Worm (Caenorhabditis elegans) whole organism, late embryonic: ENCODE measurements around the gene nhr-17.

ENCODE experiments used
- C08G9.2 ChIP-seq: sonication (generic microtip); optimal IDR thresholded peaks from 2 replicates; lab custom pipeline; 2016; ENCODE audit warnings: mild to moderate bottlenecking, missing genetic modification characterization, moderate library complexity, missing compliant biosample characterization
- C38D4.7 ChIP-seq: fragments of 200-800 bp; sonication (Bioruptor generic); optimal IDR thresholded peaks from 2 replicates; lab custom pipeline; 2018; ENCODE audit warnings: mild to moderate bottlenecking, missing genetic modification characterization, moderate library complexity, missing compliant biosample characterization
- F13H6.1 ChIP-seq: sonication (generic microtip); optimal IDR thresholded peaks from 2 replicates; lab custom pipeline; 2016; ENCODE audit warnings: missing genetic modification characterization, missing compliant biosample characterization
- K02D7.2 ChIP-seq: sonication (generic microtip); optimal IDR thresholded peaks from 2 replicates; lab custom pipeline; 2017; ENCODE audit warnings: mild to moderate bottlenecking, missing genetic modification characterization, missing compliant biosample characterization
- Y22D7AL.16 ChIP-seq: sonication (generic microtip); optimal IDR thresholded peaks from 2 replicates; lab custom pipeline; 2016; ENCODE audit warnings: missing genetic modification characterization, missing compliant biosample characterization
- ama-1 ChIP-seq: fragments of 150-350 bp; optimal IDR thresholded peaks from 2 replicates; lab custom pipeline; 2014
- ceh-14 ChIP-seq: sonication (generic microtip); optimal IDR thresholded peaks from 2 replicates; lab custom pipeline; 2016; ENCODE audit warnings: missing genotype, missing genetic modification characterization, missing compliant biosample characterization
- ceh-19 ChIP-seq: fragments of 200-800 bp; sonication (Bioruptor generic); optimal IDR thresholded peaks from 2 replicates; lab custom pipeline; 2018; ENCODE audit warnings: mild to moderate bottlenecking, missing genetic modification characterization, missing compliant biosample characterization
- ceh-2 ChIP-seq: sonication (generic microtip); optimal IDR thresholded peaks from 2 replicates; lab custom pipeline; 2016; ENCODE audit warnings: missing genotype, missing genetic modification characterization, missing compliant biosample characterization
- ceh-24 ChIP-seq: sonication (generic microtip); optimal IDR thresholded peaks from 2 replicates; lab custom pipeline; 2016; ENCODE audit warnings: mild to moderate bottlenecking, missing genetic modification characterization, missing compliant biosample characterization
- ceh-34 ChIP-seq: sonication (generic microtip); optimal IDR thresholded peaks from 2 replicates; lab custom pipeline; 2016; ENCODE audit warnings: mild to moderate bottlenecking, missing genetic modification characterization, missing compliant biosample characterization
- ceh-45 ChIP-seq: fragments of 200-800 bp; sonication (Bioruptor generic); IDR thresholded peaks from 2 replicates; pipeline ENCODE4 v1.3.6; 2022; ENCODE audit warnings: missing genetic modification reagents, missing genetic modification characterization, missing compliant biosample characterization
- ceh-6 ChIP-seq: fragments of 200-800 bp; sonication (Bioruptor generic); optimal IDR thresholded peaks from 2 replicates; lab custom pipeline; 2018; ENCODE audit warnings: mild to moderate bottlenecking, missing genetic modification characterization, missing compliant biosample characterization
- ceh-9 ChIP-seq: sonication (generic microtip); optimal IDR thresholded peaks from 2 replicates; lab custom pipeline; 2016; ENCODE audit warnings: mild to moderate bottlenecking, missing genetic modification characterization, inconsistent platforms, missing compliant biosample characterization
- dmd-4 ChIP-seq: sonication (generic microtip); optimal IDR thresholded peaks from 2 replicates; lab custom pipeline; 2016; ENCODE audit warnings: borderline replicate concordance, missing genetic modification characterization, missing compliant biosample characterization
- elt-2 ChIP-seq: sonication (generic microtip); optimal IDR thresholded peaks from 2 replicates; lab custom pipeline; 2016; ENCODE audit warnings: missing genetic modification reagents, missing genetic modification characterization, missing compliant biosample characterization
- elt-4 ChIP-seq: sonication (generic microtip); optimal IDR thresholded peaks from 2 replicates; lab custom pipeline; 2016; ENCODE audit warnings: missing genetic modification characterization, missing compliant biosample characterization
- ets-4 ChIP-seq: sonication (generic microtip); optimal IDR thresholded peaks from 2 replicates; lab custom pipeline; 2016; ENCODE audit warnings: missing genetic modification characterization, missing compliant biosample characterization
- gmeb-2 ChIP-seq: sonication (generic microtip); optimal IDR thresholded peaks from 2 replicates; lab custom pipeline; 2016; ENCODE audit warnings: missing genetic modification characterization, inconsistent platforms, missing compliant biosample characterization
- hlh-30 ChIP-seq: sonication (generic microtip); optimal IDR thresholded peaks from 2 replicates; lab custom pipeline; 2017; ENCODE audit warnings: antibody characterized with exemption, missing genetic modification characterization, missing compliant biosample characterization; ENCODE audit not compliant: insufficient read depth
- hlh-6 ChIP-seq: sonication (generic microtip); optimal IDR thresholded peaks from 2 replicates; lab custom pipeline; 2016; ENCODE audit warnings: missing genotype, missing genetic modification characterization, missing compliant biosample characterization
- hlh-8 ChIP-seq: sonication (generic microtip); optimal IDR thresholded peaks from 2 replicates; lab custom pipeline; 2016; ENCODE audit warnings: missing genotype, missing genetic modification characterization, missing compliant biosample characterization
- lim-6 ChIP-seq: sonication (generic microtip); optimal IDR thresholded peaks from 2 replicates; lab custom pipeline; 2016; ENCODE audit warnings: missing genetic modification characterization, missing compliant biosample characterization
- nfya-1 ChIP-seq: sonication (generic microtip); optimal IDR thresholded peaks from 2 replicates; lab custom pipeline; 2017; ENCODE audit warnings: missing genetic modification characterization, mild to moderate bottlenecking, missing compliant biosample characterization, antibody characterized with exemption, moderate library complexity
- nhr-11 ChIP-seq: fragments of 150-350 bp; optimal IDR thresholded peaks from 2 replicates; lab custom pipeline; 2014; ENCODE audit warnings: missing biosample characterization, missing genetic modification characterization
- nhr-232 ChIP-seq: sonication (generic microtip); optimal IDR thresholded peaks from 2 replicates; lab custom pipeline; 2016; ENCODE audit warnings: missing genetic modification characterization, missing compliant biosample characterization
- odd-2 ChIP-seq: sonication (generic microtip); optimal IDR thresholded peaks from 2 replicates; lab custom pipeline; 2017; ENCODE audit warnings: antibody characterized with exemption, mild to moderate bottlenecking, missing genetic modification characterization, missing compliant biosample characterization
- pat-9 ChIP-seq: fragments of 200-800 bp; sonication (Bioruptor generic); optimal IDR thresholded peaks from 2 replicates; lab custom pipeline; 2018; ENCODE audit warnings: mild to moderate bottlenecking, missing genetic modification characterization, moderate library complexity, missing compliant biosample characterization
- pax-1 ChIP-seq: fragments of 150-350 bp; optimal IDR thresholded peaks from 2 replicates; lab custom pipeline; 2014; ENCODE audit warnings: missing biosample characterization, missing genetic modification characterization
- pha-4 ChIP-seq: fragments of 150-350 bp; optimal IDR thresholded peaks from 2 replicates; lab custom pipeline; 2018; ENCODE audit warnings: missing biosample characterization, missing genetic modification reagents, missing genetic modification characterization
- pqm-1 ChIP-seq: sonication (generic microtip); optimal IDR thresholded peaks from 2 replicates; lab custom pipeline; 2016; ENCODE audit warnings: missing genetic modification characterization, missing compliant biosample characterization
- pros-1 ChIP-seq: fragments of 150-350 bp; optimal IDR thresholded peaks from 2 replicates; lab custom pipeline; 2014; ENCODE audit warnings: missing biosample characterization, missing genetic modification reagents, missing genetic modification characterization
- sdc-2 ChIP-seq: sonication (generic microtip); optimal IDR thresholded peaks from 2 replicates; lab custom pipeline; 2016; ENCODE audit warnings: missing genotype, missing genetic modification characterization, missing compliant biosample characterization
- sox-2 ChIP-seq: fragments of 200-800 bp; sonication (Bioruptor generic); IDR thresholded peaks from 2 replicates; pipeline ENCODE4 v1.3.6; 2022; ENCODE audit warnings: missing genetic modification reagents, missing genetic modification characterization, missing compliant biosample characterization
- syd-9 ChIP-seq: sonication (generic microtip); optimal IDR thresholded peaks from 2 replicates; lab custom pipeline; 2016; ENCODE audit warnings: mild to moderate bottlenecking, missing genetic modification characterization, moderate library complexity, missing compliant biosample characterization
- ttx-3 ChIP-seq: sonication (generic microtip); optimal IDR thresholded peaks from 2 replicates; lab custom pipeline; 2016; ENCODE audit warnings: missing genetic modification reagents, missing genetic modification characterization, missing compliant biosample characterization
- unc-3 ChIP-seq, 2 experiments: fragments of 200-800 bp in 1 of 2; sonication (Bioruptor generic) in 1 of 2; sonication (generic microtip) in 1 of 2; conservative IDR thresholded peaks in 1 of 2; optimal IDR thresholded peaks in 1 of 2; 2 replicates each; pipeline versions ENCODE4 v1.3.6 to Lab custom; 2016 to 2022; ENCODE audit warnings: missing compliant biosample characterization in 2 of 2, missing genetic modification characterization in 2 of 2, missing genetic modification reagents in 1 of 2
- unc-42 ChIP-seq: sonication (generic microtip); optimal IDR thresholded peaks from 2 replicates; lab custom pipeline; 2016; ENCODE audit warnings: missing genotype, missing genetic modification characterization, missing compliant biosample characterization
- unc-86 ChIP-seq: sonication (generic microtip); optimal IDR thresholded peaks from 2 replicates; lab custom pipeline; 2016; ENCODE audit warnings: missing genetic modification characterization, missing compliant biosample characterization
- zip-5 ChIP-seq: sonication (generic microtip); optimal IDR thresholded peaks from 2 replicates; lab custom pipeline; 2016; ENCODE audit warnings: missing genetic modification characterization, missing compliant biosample characterization
- ztf-16 ChIP-seq: sonication (generic microtip); optimal IDR thresholded peaks from 2 replicates; lab custom pipeline; 2017; ENCODE audit warnings: missing genetic modification characterization, missing compliant biosample characterization

The nhr-17 gene

ce11 chrX:12642952-12643351 is 24.7 kb downstream of the nhr-17 start:
- TF ChIP-seq unc-42 (tag; lab: Kevin White, UChicago) (no peak), gmeb-2 (tag; lab: Kevin White, UChicago) (no peak), pros-1 (no peak), ceh-24 (tag; lab: Kevin White, UChicago) (no peak), ceh-6 (GFP tag; lab: Kevin White, UChicago) (no peak), elt-4 (tag; lab: Kevin White, UChicago) (no peak), pat-9 (tag; lab: Kevin White, UChicago) (no peak), C08G9.2 (tag; lab: Kevin White, UChicago) (no peak), pax-1 (no peak), lim-6 (tag; lab: Kevin White, UChicago) (no peak), hlh-8 (tag; lab: Kevin White, UChicago) (no peak), unc-3 (GFP tag; conservative IDR thresholded peaks at IDR 0.05; lab: Robert Waterston, UW) (no peak), unc-3 (tag; optimal IDR thresholded peaks at IDR 0.05; lab: Kevin White, UChicago) (no peak), Y22D7AL.16 (tag; lab: Kevin White, UChicago) (no peak), K02D7.2 (tag; lab: Kevin White, UChicago) (no peak), hlh-30 (tag; lab: Kevin White, UChicago) (no peak), elt-2 (tag; lab: Kevin White, UChicago) (no peak), ets-4 (tag; lab: Kevin White, UChicago) (no peak), hlh-6 (no peak), F13H6.1 (tag; lab: Kevin White, UChicago) (no peak), C38D4.7 (GFP tag; lab: Kevin White, UChicago) (no peak)
- TF ChIP-seq, all 69 proteins: peak for 0

- TF ChIP-seq ceh-24 (tag; lab: Kevin White, UChicago) (no peak), unc-3 (GFP tag; conservative IDR thresholded peaks at IDR 0.05; lab: Robert Waterston, UW) (no peak), unc-3 (tag; optimal IDR thresholded peaks at IDR 0.05; lab: Kevin White, UChicago) (no peak), ceh-19 (GFP tag; lab: Kevin White, UChicago) (no peak), lim-6 (tag; lab: Kevin White, UChicago) (no peak), odd-2 (tag; lab: Kevin White, UChicago) (no peak), ceh-6 (GFP tag; lab: Kevin White, UChicago) (no peak), sdc-2 (no peak), ttx-3 (tag; lab: Kevin White, UChicago) (no peak), ztf-16 (tag; lab: Kevin White, UChicago) (no peak), ceh-9 (tag; lab: Kevin White, UChicago) (no peak), ceh-45 (GFP tag; lab: Robert Waterston, UW) (no peak), ceh-2 (tag; lab: Kevin White, UChicago) (no peak), nhr-11 (no peak), ets-4 (tag; lab: Kevin White, UChicago) (no peak), nfya-1 (no peak), dmd-4 (tag; lab: Kevin White, UChicago) (no peak), ceh-34 (tag; lab: Kevin White, UChicago) (no peak), ceh-14 (tag; lab: Kevin White, UChicago) (no peak), unc-86 (tag; lab: Kevin White, UChicago) (no peak)
- TF ChIP-seq, all 69 proteins: peak for 0
Measured at ce11 chrX:12640961-12641360, 26.7 kb downstream of the nhr-17 start.

DNA sequence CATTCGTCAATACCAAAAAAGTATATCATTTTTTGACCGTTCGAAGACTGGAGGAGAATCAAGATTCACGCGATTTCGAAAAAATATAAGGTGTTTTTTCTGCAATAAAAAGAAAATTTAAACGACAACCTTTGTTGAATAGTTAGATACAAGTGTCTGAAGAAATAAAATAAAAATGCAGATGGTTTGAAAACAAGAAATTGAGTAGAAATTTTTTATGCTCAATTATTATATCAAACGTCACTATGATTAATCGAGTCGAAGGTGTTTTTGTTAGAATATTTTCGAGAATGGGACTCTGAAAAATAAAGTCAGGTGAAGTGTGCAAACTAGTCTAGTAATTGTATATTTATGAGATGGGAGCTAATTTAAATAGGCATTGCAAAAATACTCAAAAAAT is 27.2 kb downstream of the nhr-17 start, which contains the start of gene R09A8.5:
R09A8.5 (minus strand) TSS at position 101 of the 400 bp plus-strand sequence.
- TF ChIP-seq syd-9 (no peak), hlh-6 (no peak), ama-1 (lab: Kevin White, UChicago) (no peak), pha-4 (tag; lab: Kevin White, UChicago) (no peak), Y22D7AL.16 (tag; lab: Kevin White, UChicago) (no peak), nhr-232 (tag; lab: Kevin White, UChicago) (no peak), sox-2 (GFP tag; lab: Robert Waterston, UW) (no peak), C08G9.2 (tag; lab: Kevin White, UChicago) (no peak), unc-86 (tag; lab: Kevin White, UChicago) (no peak), nhr-11 (no peak), K02D7.2 (tag; lab: Kevin White, UChicago) (no peak), ceh-34 (tag; lab: Kevin White, UChicago) (no peak), pqm-1 (tag; lab: Kevin White, UChicago) (no peak), ceh-2 (tag; lab: Kevin White, UChicago) (no peak), pax-1 (no peak), zip-5 (tag; lab: Kevin White, UChicago) (no peak), ceh-14 (tag; lab: Kevin White, UChicago) (no peak), hlh-30 (tag; lab: Kevin White, UChicago) (no peak)
- TF ChIP-seq, all 69 proteins: peak for 0
